Worm (Caenorhabditis elegans) whole organism, mixed stage, embryonic: ENCODE data around the gene soc-2.

Experiments used
- ceh-39 ChIP-seq: fragments of 150-350 bp; optimal IDR thresholded peaks from 2 replicates; lab custom pipeline; 2014; ENCODE audit warnings: missing biosample characterization, missing genetic modification characterization
- ceh-83 ChIP-seq: fragments of 200-800 bp; sonication (Bioruptor generic); optimal IDR thresholded peaks from 2 replicates; lab custom pipeline; 2018; ENCODE audit warnings: mild to moderate bottlenecking, missing genetic modification characterization, missing compliant biosample characterization
- ces-1 ChIP-seq: fragments of 150-350 bp; optimal IDR thresholded peaks from 2 replicates; lab custom pipeline; 2014; ENCODE audit warnings: missing biosample characterization, missing genetic modification reagents, missing genetic modification characterization
- cnd-1 ChIP-seq: fragments of 200-800 bp; sonication (Bioruptor generic); optimal IDR thresholded peaks from 2 replicates; lab custom pipeline; 2018; ENCODE audit warnings: mild to moderate bottlenecking, missing genetic modification characterization, missing compliant biosample characterization
- elt-1 ChIP-seq: sonication (generic microtip); optimal IDR thresholded peaks from 2 replicates; lab custom pipeline; 2017; ENCODE audit warnings: missing genetic modification characterization, mild to moderate bottlenecking, missing compliant biosample characterization, antibody characterized with exemption, moderate library complexity, borderline replicate concordance; ENCODE audit not compliant: insufficient read depth
- elt-3 ChIP-seq: fragments of 150-350 bp; optimal IDR thresholded peaks from 2 replicates; lab custom pipeline; 2014; ENCODE audit warnings: missing biosample characterization, missing genetic modification characterization
- flh-1 ChIP-seq: fragments of 200-800 bp; sonication (Bioruptor generic); optimal IDR thresholded peaks from 2 replicates; lab custom pipeline; 2018; ENCODE audit warnings: mild to moderate bottlenecking, missing genetic modification characterization, moderate library complexity, missing compliant biosample characterization
- hlh-1 ChIP-seq: fragments of 150-350 bp; optimal IDR thresholded peaks from 2 replicates; lab custom pipeline; 2014; ENCODE audit warnings: missing biosample characterization, missing genetic modification reagents, missing genetic modification characterization
- lin-13 ChIP-seq: fragments of 150-350 bp; optimal IDR thresholded peaks from 2 replicates; lab custom pipeline; 2014; ENCODE audit warnings: missing biosample characterization, missing genetic modification characterization
- lsy-2 ChIP-seq: fragments of 150-350 bp; optimal IDR thresholded peaks from 2 replicates; lab custom pipeline; 2014; ENCODE audit warnings: missing biosample characterization, missing genetic modification characterization
- mep-1 ChIP-seq: fragments of 150-350 bp; optimal IDR thresholded peaks from 2 replicates; lab custom pipeline; 2017; ENCODE audit warnings: missing biosample characterization, missing genetic modification reagents, missing genetic modification characterization, inconsistent platforms
- mls-2 ChIP-seq: sonication (generic microtip); optimal IDR thresholded peaks from 2 replicates; lab custom pipeline; 2016; ENCODE audit warnings: mild to moderate bottlenecking, missing genetic modification characterization, moderate library complexity, missing compliant biosample characterization
- nhr-237 ChIP-seq: fragments of 150-350 bp; optimal IDR thresholded peaks from 2 replicates; lab custom pipeline; 2014; ENCODE audit warnings: missing biosample characterization, missing genetic modification characterization
- nhr-76 ChIP-seq: sonication (generic microtip); optimal IDR thresholded peaks from 2 replicates; lab custom pipeline; 2017; ENCODE audit warnings: missing biosample characterization, missing genetic modification characterization
- snpc-4 ChIP-seq: fragments of 150-350 bp; optimal IDR thresholded peaks from 2 replicates; lab custom pipeline; 2014; ENCODE audit warnings: missing biosample characterization, missing genetic modification characterization
- sptf-1 ChIP-seq: sonication (generic microtip); optimal IDR thresholded peaks from 2 replicates; lab custom pipeline; 2017; ENCODE audit warnings: mild to moderate bottlenecking, missing genetic modification characterization, moderate library complexity, missing compliant biosample characterization
- tbx-8 ChIP-seq: fragments of 200-800 bp; sonication (Bioruptor generic); optimal IDR thresholded peaks from 2 replicates; lab custom pipeline; 2018; ENCODE audit warnings: mild to moderate bottlenecking, missing genetic modification characterization, moderate library complexity, missing compliant biosample characterization
- unc-120 ChIP-seq: sonication (generic microtip); optimal IDR thresholded peaks from 2 replicates; lab custom pipeline; 2017; ENCODE audit warnings: missing genetic modification characterization, missing compliant biosample characterization; ENCODE audit not compliant: poor library complexity, severe bottlenecking
- unc-39 ChIP-seq: fragments of 150-350 bp; optimal IDR thresholded peaks from 2 replicates; lab custom pipeline; 2014; ENCODE audit warnings: missing biosample characterization, missing genetic modification characterization
- unc-62 ChIP-seq: fragments of 150-350 bp; optimal IDR thresholded peaks from 2 replicates; lab custom pipeline; 2014; ENCODE audit warnings: missing biosample characterization, missing genetic modification reagents, missing genetic modification characterization
- zip-8 ChIP-seq: fragments of 150-350 bp; optimal IDR thresholded peaks from 2 replicates; lab custom pipeline; 2014; ENCODE audit warnings: missing biosample characterization, missing genetic modification characterization
- ztf-11 ChIP-seq: fragments of 150-350 bp; optimal IDR thresholded peaks from 2 replicates; lab custom pipeline; 2014; ENCODE audit warnings: missing biosample characterization, missing genetic modification characterization

Gene soc-2

ce11 chrIV:5139189-5139588, 13.1 kb downstream of the soc-2 start:
- TF ChIP-seq unc-62 (GFP tag; lab: Kevin White, UChicago) (no peak), ces-1 (peak; percentile 44)

DNA sequence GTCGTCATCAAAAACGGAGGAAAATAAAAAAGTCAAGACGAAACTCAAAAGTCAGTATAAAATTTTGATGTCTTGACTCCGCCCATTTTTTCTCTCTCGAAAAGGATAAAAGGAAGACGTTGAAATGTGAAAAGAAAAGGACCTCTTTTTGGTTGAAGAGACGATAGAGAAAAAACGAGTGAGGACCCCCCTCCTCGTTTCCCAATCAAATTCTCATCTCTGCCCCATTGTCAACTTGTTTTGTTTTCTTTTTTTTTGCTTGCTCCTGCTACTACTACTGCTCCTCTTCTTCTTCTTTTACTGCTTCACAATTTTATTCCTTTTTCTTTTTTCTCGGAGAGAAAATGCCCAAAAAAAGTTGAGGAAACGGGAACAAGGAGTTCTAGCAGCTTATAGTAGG, 14.5 kb downstream of the soc-2 start:
- TF ChIP-seq ceh-83 (GFP tag; lab: Kevin White, UChicago) (no peak), ceh-39 (no peak), ces-1 (peak; percentile 88), unc-120 (no peak)

ce11 chrIV:5136523-5136922, 15.8 kb downstream of the soc-2 start:
- TF ChIP-seq flh-1 (GFP tag; lab: Kevin White, UChicago) (no peak), unc-120 (peak; percentile 48)

ce11 chrIV:5134798-5135197, 17.5 kb downstream of the soc-2 start:
- TF ChIP-seq elt-3 (tag; lab: Kevin White, UChicago) (no peak), lin-13 (tag; lab: Kevin White, UChicago) (no peak), mep-1 (tag; lab: Kevin White, UChicago) (no peak), snpc-4 (tag; lab: Kevin White, UChicago) (no peak), unc-39 (tag; lab: Kevin White, UChicago) (no peak), zip-8 (tag; lab: Kevin White, UChicago) (no peak), cnd-1 (no peak)
- TF ChIP-seq, all 35 proteins: peak for 0

DNA sequence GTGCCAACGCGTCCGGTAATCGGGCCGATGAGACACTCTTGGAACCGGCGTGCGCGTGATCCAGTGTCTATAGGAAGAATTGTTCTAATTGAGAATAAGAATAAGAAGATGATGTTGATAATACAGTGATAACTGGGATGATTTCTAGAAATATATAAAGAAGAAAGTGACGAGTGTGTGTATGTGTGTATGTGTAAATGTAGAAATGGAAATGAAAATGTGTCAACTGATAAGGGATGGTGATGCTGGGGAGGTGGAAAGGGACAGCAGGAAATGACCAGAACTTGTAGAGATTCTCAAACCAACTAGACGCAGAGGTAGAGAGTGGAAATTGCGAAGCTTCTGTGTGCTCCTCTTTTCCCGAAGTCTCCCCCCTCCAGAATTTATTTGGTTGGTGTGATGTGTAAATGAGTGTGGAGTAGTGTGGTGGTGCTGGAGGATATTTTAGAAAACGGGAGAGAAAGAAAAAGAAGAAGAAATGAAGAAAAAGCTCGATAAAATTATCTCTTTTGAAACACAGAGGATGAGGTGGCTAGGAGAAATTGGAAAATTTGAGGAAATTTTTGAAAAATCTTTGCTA, 18.4 kb downstream of the soc-2 start:
- TF ChIP-seq elt-3 (tag; lab: Kevin White, UChicago) = peak; percentile 15
- peak; percentile 2 for TF ChIP-seq lsy-2
- no peak for TF ChIP-seq ztf-11
- peak; percentile 82 for TF ChIP-seq unc-120
- peak; percentile 68 for TF ChIP-seq hlh-1 (tag; lab: Kevin White, UChicago)
- TF ChIP-seq mls-2 (tag; lab: Kevin White, UChicago) = no peak
- TF ChIP-seq ces-1 = peak; percentile 63

DNA sequence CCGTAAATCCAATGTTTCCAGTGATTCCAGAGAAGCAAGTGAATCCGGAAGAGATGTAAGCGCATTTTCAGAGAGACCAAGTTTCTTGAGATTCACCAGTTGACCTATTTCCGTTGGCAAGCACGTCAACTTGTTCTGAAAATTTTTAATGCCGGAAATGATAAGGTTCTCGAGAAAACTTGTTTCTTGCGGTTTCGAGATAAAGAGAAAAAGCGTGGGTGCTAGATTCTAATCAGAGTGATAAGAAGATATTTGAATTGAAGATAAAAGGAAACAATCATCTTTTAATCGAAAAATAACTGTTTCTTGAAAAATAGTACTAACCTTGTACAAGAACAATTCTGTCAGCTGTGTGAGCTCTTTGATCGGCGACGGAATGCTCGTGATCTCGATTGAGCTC, 20.5 kb downstream of the soc-2 start:
- TF ChIP-seq nhr-76 (tag; lab: Kevin White, UChicago) (no peak), ztf-11 (no peak)
- TF ChIP-seq, all 35 proteins: peak for 0

DNA sequence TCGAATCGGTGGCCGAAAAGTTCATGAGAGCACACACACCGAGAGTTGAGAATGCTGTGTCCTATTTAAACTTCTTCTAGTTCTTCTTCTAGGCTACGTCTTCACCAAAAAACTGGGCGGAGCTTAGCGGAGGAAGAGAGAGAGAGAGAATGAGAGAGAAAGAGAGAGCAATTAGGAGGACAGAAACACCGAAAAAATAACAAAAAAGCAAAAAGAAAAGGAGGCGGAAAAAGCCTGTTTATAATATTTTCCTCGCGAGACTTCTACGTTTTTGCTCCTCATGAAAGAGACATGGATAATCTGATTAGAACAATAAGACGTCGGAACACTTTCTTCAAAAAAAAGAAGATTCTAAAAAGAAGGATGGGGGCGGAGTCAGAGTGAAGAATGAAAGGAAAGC, 30.3 kb downstream of the soc-2 start, which contains the start of gene tkr-3:
Gene tkr-3 (minus strand): TSS at position 101 of the 400 bp plus-strand sequence.
- TF ChIP-seq ces-1 = peak; percentile 21
- no peak for TF ChIP-seq snpc-4 (tag; lab: Kevin White, UChicago)

ce11 chrIV:5111533-5111932, 40.8 kb downstream of the soc-2 start, which contains the start of gene AC7.3:
Gene AC7.3, plus strand, starts transcription at chrIV:5111833.
- TF ChIP-seq lsy-2 (no peak), sptf-1 (tag; lab: Kevin White, UChicago) (no peak), ztf-11 (no peak), tbx-8 (GFP tag; lab: Kevin White, UChicago) (no peak), elt-1 (tag; lab: Kevin White, UChicago) (no peak), ceh-83 (GFP tag; lab: Kevin White, UChicago) (no peak), nhr-237 (no peak), zip-8 (tag; lab: Kevin White, UChicago) (no peak)

DNA sequence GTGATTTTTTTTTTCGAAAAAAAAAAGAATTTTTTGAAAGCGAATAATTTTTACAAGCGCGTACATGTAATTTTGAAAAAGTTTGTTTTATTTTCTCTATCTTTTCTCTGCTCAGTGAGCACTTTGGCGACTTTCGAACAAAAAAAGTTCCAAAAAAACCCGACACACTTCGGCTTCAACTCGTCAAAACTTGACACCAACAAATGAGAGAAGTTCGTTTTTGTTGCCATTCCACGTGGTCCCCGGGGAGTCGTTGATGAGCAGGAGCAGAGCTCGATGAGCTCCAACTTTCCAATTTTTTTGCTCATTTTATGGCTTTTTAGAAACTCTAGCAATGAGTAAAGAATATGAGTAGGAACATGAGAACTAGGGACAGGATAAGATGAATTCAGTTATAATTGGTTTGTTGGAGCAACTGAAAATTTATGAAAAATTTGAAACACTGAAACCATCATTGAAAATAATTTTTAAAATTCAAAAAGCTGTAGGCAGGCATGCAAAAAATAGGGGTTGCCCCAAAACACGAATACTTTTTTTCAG, 41.8 kb downstream of the soc-2 start:
- TF ChIP-seq snpc-4 (tag; lab: Kevin White, UChicago) (no peak), unc-39 (tag; lab: Kevin White, UChicago) (no peak), unc-62 (GFP tag; lab: Kevin White, UChicago) (no peak), lsy-2 (no peak)
